Worm (Caenorhabditis elegans): ENCODE results near the gene deb-1.

deb-1 gene

ce11 chrIV:7083382-7083784 lies 10.7 kb downstream of the deb-1 start, which contains the start of gene Y43B11AR.3:
Y43B11AR.3 (minus strand) TSS chrIV:7083716.
- TF ChIP-seq tbx-11 (GFP tag; IDR thresholded peaks at IDR 0.05) (no peak), ama-1 (optimal IDR thresholded peaks at IDR 0.05) (no peak), flt-1 (GFP tag; IDR thresholded peaks at IDR 0.05) (no peak), hmg-4 (GFP tag; optimal IDR thresholded peaks at IDR 0.05) (no peak), F13C5.2 (tag; optimal IDR thresholded peaks at IDR 0.05) (no peak), ceh-13 (GFP tag; optimal IDR thresholded peaks at IDR 0.05) (no peak), hmbx-1 (tag; optimal IDR thresholded peaks at IDR 0.05) (no peak)

ce11 chrIV:7081214-7081613 lies 12.9 kb downstream of the deb-1 start, which contains the start of gene Y43B11AR.1:
Y43B11AR.1 (plus strand) TSS chrIV:7081514.
- TF ChIP-seq tbx-37 (GFP tag; conservative IDR thresholded peaks at IDR 0.05) = no peak
- no peak for TF ChIP-seq tra-4 (tag; optimal IDR thresholded peaks at IDR 0.05)
- TF ChIP-seq ceh-36 (tag; optimal IDR thresholded peaks at IDR 0.05) = no peak
- no peak for TF ChIP-seq hmg-4 (GFP tag; optimal IDR thresholded peaks at IDR 0.05)
- no peak for TF ChIP-seq ceh-13 (GFP tag; optimal IDR thresholded peaks at IDR 0.05)
- no peak for TF ChIP-seq flt-1 (GFP tag; IDR thresholded peaks at IDR 0.05)
- TF ChIP-seq F13C5.2 (tag; optimal IDR thresholded peaks at IDR 0.05) = no peak
- no peak for TF ChIP-seq tbx-11 (GFP tag; IDR thresholded peaks at IDR 0.05)
- no peak for TF ChIP-seq aly-1 (tag; optimal IDR thresholded peaks at IDR 0.05)
- TF ChIP-seq hnd-1 (tag; optimal IDR thresholded peaks at IDR 0.05) = no peak
- TF ChIP-seq ets-7 (tag; optimal IDR thresholded peaks at IDR 0.05) = no peak
- TF ChIP-seq sea-1 (GFP tag; conservative IDR thresholded peaks at IDR 0.05) = no peak
- TF ChIP-seq hmbx-1 (tag; optimal IDR thresholded peaks at IDR 0.05) = no peak
- no peak for TF ChIP-seq pes-1 (GFP tag; IDR thresholded peaks at IDR 0.05)
- TF ChIP-seq ama-1 (optimal IDR thresholded peaks at IDR 0.05) = no peak
- TF ChIP-seq scrt-1 (GFP tag; IDR thresholded peaks at IDR 0.05) = no peak
- TF ChIP-seq B0310.2 (tag; optimal IDR thresholded peaks at IDR 0.05) = no peak

ce11 chrIV:7075063-7075462 lies 19.0 kb downstream of the deb-1 start, which contains the start of gene srg-50:
srg-50 (minus strand) TSS chrIV:7075163.
- TF ChIP-seq hmg-4 (GFP tag; optimal IDR thresholded peaks at IDR 0.05) (no peak), ceh-36 (tag; optimal IDR thresholded peaks at IDR 0.05) (no peak), hnd-1 (tag; optimal IDR thresholded peaks at IDR 0.05) (no peak), aly-1 (tag; optimal IDR thresholded peaks at IDR 0.05) (no peak), pes-1 (GFP tag; IDR thresholded peaks at IDR 0.05) (no peak), flt-1 (GFP tag; IDR thresholded peaks at IDR 0.05) (no peak), ets-7 (tag; optimal IDR thresholded peaks at IDR 0.05) (no peak), tra-4 (tag; optimal IDR thresholded peaks at IDR 0.05) (no peak), sea-1 (GFP tag; conservative IDR thresholded peaks at IDR 0.05) (no peak), tbx-11 (GFP tag; IDR thresholded peaks at IDR 0.05) (no peak), ama-1 (optimal IDR thresholded peaks at IDR 0.05) (no peak), ceh-13 (GFP tag; optimal IDR thresholded peaks at IDR 0.05) (no peak), hmbx-1 (tag; optimal IDR thresholded peaks at IDR 0.05) (no peak), scrt-1 (GFP tag; IDR thresholded peaks at IDR 0.05) (no peak), tbx-37 (GFP tag; conservative IDR thresholded peaks at IDR 0.05) (no peak), B0310.2 (tag; optimal IDR thresholded peaks at IDR 0.05) (no peak), F13C5.2 (tag; optimal IDR thresholded peaks at IDR 0.05) (no peak)

ce11 chrIV:7072110-7072509 lies 22.0 kb downstream of the deb-1 start, which contains the start of gene srg-48:
srg-48 (plus strand) TSS chrIV:7072410.
- TF ChIP-seq hmg-4 (GFP tag; optimal IDR thresholded peaks at IDR 0.05) (no peak), ceh-13 (GFP tag; optimal IDR thresholded peaks at IDR 0.05) (no peak), scrt-1 (GFP tag; IDR thresholded peaks at IDR 0.05) (no peak), B0310.2 (tag; optimal IDR thresholded peaks at IDR 0.05) (no peak), tbx-11 (GFP tag; IDR thresholded peaks at IDR 0.05) (no peak)

ce11 chrIV:7067446-7067845 lies 26.6 kb downstream of the deb-1 start:
- TF ChIP-seq tra-4 (tag; optimal IDR thresholded peaks at IDR 0.05) (no peak), sea-1 (GFP tag; conservative IDR thresholded peaks at IDR 0.05) (no peak), pes-1 (GFP tag; IDR thresholded peaks at IDR 0.05) (no peak), ceh-36 (tag; optimal IDR thresholded peaks at IDR 0.05) (no peak), tbx-37 (GFP tag; conservative IDR thresholded peaks at IDR 0.05) (no peak), tbx-11 (GFP tag; IDR thresholded peaks at IDR 0.05) (no peak), aly-1 (tag; optimal IDR thresholded peaks at IDR 0.05) (no peak)

ce11 chrIV:7065022-7065421 lies 29.0 kb downstream of the deb-1 start, which contains the start of gene Y43B11AL.1:
Y43B11AL.1 (plus strand) TSS chrIV:7065322.
- TF ChIP-seq hnd-1 (tag; optimal IDR thresholded peaks at IDR 0.05) (no peak), tbx-37 (GFP tag; conservative IDR thresholded peaks at IDR 0.05) (no peak), B0310.2 (tag; optimal IDR thresholded peaks at IDR 0.05) (no peak), sea-1 (GFP tag; conservative IDR thresholded peaks at IDR 0.05) (no peak), aly-1 (tag; optimal IDR thresholded peaks at IDR 0.05) (no peak), ets-7 (tag; optimal IDR thresholded peaks at IDR 0.05) (no peak), flt-1 (GFP tag; IDR thresholded peaks at IDR 0.05) (no peak), tbx-11 (GFP tag; IDR thresholded peaks at IDR 0.05) (no peak), ceh-36 (tag; optimal IDR thresholded peaks at IDR 0.05) (no peak), tra-4 (tag; optimal IDR thresholded peaks at IDR 0.05) (no peak)

ce11 chrIV:7062697-7063096 lies 31.4 kb downstream of the deb-1 start:
- no peak for TF ChIP-seq hmg-4 (GFP tag; optimal IDR thresholded peaks at IDR 0.05)
- TF ChIP-seq F13C5.2 (tag; optimal IDR thresholded peaks at IDR 0.05) = no peak
- no peak for TF ChIP-seq B0310.2 (tag; optimal IDR thresholded peaks at IDR 0.05)
- TF ChIP-seq tbx-37 (GFP tag; conservative IDR thresholded peaks at IDR 0.05) = no peak
- no peak for TF ChIP-seq pes-1 (GFP tag; IDR thresholded peaks at IDR 0.05)
- no peak for TF ChIP-seq ceh-36 (tag; optimal IDR thresholded peaks at IDR 0.05)
- TF ChIP-seq scrt-1 (GFP tag; IDR thresholded peaks at IDR 0.05) = no peak
- TF ChIP-seq ceh-13 (GFP tag; optimal IDR thresholded peaks at IDR 0.05) = no peak
- no peak for TF ChIP-seq flt-1 (GFP tag; IDR thresholded peaks at IDR 0.05)
- no peak for TF ChIP-seq tbx-11 (GFP tag; IDR thresholded peaks at IDR 0.05)
- no peak for TF ChIP-seq sea-1 (GFP tag; conservative IDR thresholded peaks at IDR 0.05)

- no peak for TF ChIP-seq aly-1 (tag; optimal IDR thresholded peaks at IDR 0.05)
- no peak for TF ChIP-seq ets-7 (tag; optimal IDR thresholded peaks at IDR 0.05)
- TF ChIP-seq sea-1 (GFP tag; conservative IDR thresholded peaks at IDR 0.05) = no peak
- no peak for TF ChIP-seq pes-1 (GFP tag; IDR thresholded peaks at IDR 0.05)
- no peak for TF ChIP-seq tra-4 (tag; optimal IDR thresholded peaks at IDR 0.05)
- no peak for TF ChIP-seq ceh-13 (GFP tag; optimal IDR thresholded peaks at IDR 0.05)
- no peak for TF ChIP-seq tbx-11 (GFP tag; IDR thresholded peaks at IDR 0.05)
- TF ChIP-seq hnd-1 (tag; optimal IDR thresholded peaks at IDR 0.05) = no peak
- no peak for TF ChIP-seq hmbx-1 (tag; optimal IDR thresholded peaks at IDR 0.05)
- TF ChIP-seq tbx-37 (GFP tag; conservative IDR thresholded peaks at IDR 0.05) = no peak
- TF ChIP-seq hmg-4 (GFP tag; optimal IDR thresholded peaks at IDR 0.05) = no peak
- TF ChIP-seq ama-1 (optimal IDR thresholded peaks at IDR 0.05) = no peak
- no peak for TF ChIP-seq flt-1 (GFP tag; IDR thresholded peaks at IDR 0.05)
- no peak for TF ChIP-seq B0310.2 (tag; optimal IDR thresholded peaks at IDR 0.05)
- TF ChIP-seq ceh-36 (tag; optimal IDR thresholded peaks at IDR 0.05) = no peak
- TF ChIP-seq scrt-1 (GFP tag; IDR thresholded peaks at IDR 0.05) = no peak
- TF ChIP-seq F13C5.2 (tag; optimal IDR thresholded peaks at IDR 0.05) = no peak
These were observed 36.4 kb downstream of the deb-1 start, which contains the start of gene srx-50 for ce11 chrIV:7057677-7058076. srx-50 (plus strand) TSS chrIV:7057977.

Measured in whole organism, early embryonic.